Worm (Caenorhabditis elegans) whole organism, L4/young adult: ENCODE data around the gene cnnm-2.

Source experiments
- W03F9.2 ChIP-seq: fragments of 150-350 bp; optimal IDR thresholded peaks from 2 replicates; lab custom pipeline; 2014; ENCODE audit warnings: missing biosample characterization, missing genetic modification characterization
- dao-5 ChIP-seq: sonication (generic microtip); optimal IDR thresholded peaks from 2 replicates; lab custom pipeline; 2016; ENCODE audit warnings: missing genotype, missing genetic modification characterization, moderate library complexity, missing compliant biosample characterization
- him-1 ChIP-seq: sonication (generic microtip); optimal IDR thresholded peaks from 2 replicates; lab custom pipeline; 2016; ENCODE audit warnings: missing genotype, missing genetic modification reagents, missing genetic modification characterization, missing compliant biosample characterization

cnnm-2 gene

ce11 chrX:8811916-8812315, at the start of gene cnnm-2:
TSS of gene cnnm-2 (plus strand) at chrX:8812105.
- no peak for TF ChIP-seq W03F9.2
- TF ChIP-seq him-1 (tag; lab: Kevin White, UChicago), result no peak
- no peak for TF ChIP-seq dao-5 (tag; lab: Kevin White, UChicago)

ce11 chrX:8762927-8763326, 49.0 kb upstream of the cnnm-2 start:
- TF ChIP-seq him-1 (tag; lab: Kevin White, UChicago) (no peak), W03F9.2 (no peak), dao-5 (tag; lab: Kevin White, UChicago) (no peak)

ce11 chrX:8763607-8764006, 48.3 kb upstream of the cnnm-2 start, which contains the start of gene zig-12:
TSS of gene zig-12 (plus strand) at chrX:8763907.
- TF ChIP-seq W03F9.2 (no peak), him-1 (tag; lab: Kevin White, UChicago) (no peak), dao-5 (tag; lab: Kevin White, UChicago) (no peak)

ce11 chrX:8764044-8764443, 47.9 kb upstream of the cnnm-2 start:
- no peak for TF ChIP-seq dao-5 (tag; lab: Kevin White, UChicago)
- TF ChIP-seq him-1 (tag; lab: Kevin White, UChicago), result no peak
- TF ChIP-seq W03F9.2, result no peak

ce11 chrX:8770316-8770715, 41.6 kb upstream of the cnnm-2 start:
- TF ChIP-seq W03F9.2 (no peak), him-1 (tag; lab: Kevin White, UChicago) (no peak), dao-5 (tag; lab: Kevin White, UChicago) (no peak)

ce11 chrX:8778558-8778957, 33.3 kb upstream of the cnnm-2 start, which contains the start of gene ZK721.4:
TSS of gene ZK721.4 (plus strand) at chrX:8778858.
- TF ChIP-seq him-1 (tag; lab: Kevin White, UChicago) (no peak), W03F9.2 (no peak), dao-5 (tag; lab: Kevin White, UChicago) (no peak)

ce11 chrX:8784234-8784633, 27.7 kb upstream of the cnnm-2 start, which contains the start of gene ZK721.3:
TSS of gene ZK721.3 (plus strand) at chrX:8784534.
- TF ChIP-seq W03F9.2 (no peak), him-1 (tag; lab: Kevin White, UChicago) (no peak), dao-5 (tag; lab: Kevin White, UChicago) (no peak)

- TF ChIP-seq him-1 (tag; lab: Kevin White, UChicago) (no peak), dao-5 (tag; lab: Kevin White, UChicago) (no peak), W03F9.2 (no peak)
Measured at ce11 chrX:8786687-8787086, 25.2 kb upstream of the cnnm-2 start.

ce11 chrX:8787689-8788222, 24.1 kb upstream of the cnnm-2 start:
- TF ChIP-seq W03F9.2 (no peak), dao-5 (tag; lab: Kevin White, UChicago) (no peak), him-1 (tag; lab: Kevin White, UChicago) (no peak)

- TF ChIP-seq him-1 (tag; lab: Kevin White, UChicago), result no peak
- TF ChIP-seq W03F9.2, result no peak
- TF ChIP-seq dao-5 (tag; lab: Kevin White, UChicago), result no peak
Measured at ce11 chrX:8789014-8789506, 22.8 kb upstream of the cnnm-2 start, which contains the start of gene unc-27. TSS of gene unc-27 (plus strand) at chrX:8789456.

ce11 chrX:8790093-8790492, 21.8 kb upstream of the cnnm-2 start:
- TF ChIP-seq him-1 (tag; lab: Kevin White, UChicago) (no peak), dao-5 (tag; lab: Kevin White, UChicago) (no peak), W03F9.2 (no peak)

- TF ChIP-seq W03F9.2 (no peak), him-1 (tag; lab: Kevin White, UChicago) (no peak)
Measured at ce11 chrX:8791821-8792220, 20.1 kb upstream of the cnnm-2 start, which contains the start of gene chup-1. TSS of gene chup-1 (plus strand) at chrX:8792160.

- TF ChIP-seq dao-5 (tag; lab: Kevin White, UChicago), result no peak
- no peak for TF ChIP-seq him-1 (tag; lab: Kevin White, UChicago)
- no peak for TF ChIP-seq W03F9.2
Measured at ce11 chrX:8796699-8797282, 15.1 kb upstream of the cnnm-2 start, which contains the start of gene R04E5.7. TSS of gene R04E5.7 (minus strand) at chrX:8797262.

- TF ChIP-seq dao-5 (tag; lab: Kevin White, UChicago), result no peak
- no peak for TF ChIP-seq him-1 (tag; lab: Kevin White, UChicago)
- TF ChIP-seq W03F9.2, result no peak
Measured at ce11 chrX:8797653-8798052, 14.3 kb upstream of the cnnm-2 start.
